Fruit fly (Drosophila melanogaster): ENCODE results near the gene alrm.

The alrm gene

dm6 chr3R:25383400-25383799 is 819 bp upstream of the alrm start, which contains the start of gene CG31437:
Gene CG31437 (plus strand): TSS chr3R:25383700.
- TF ChIP-seq CG32264 (GFP tag; optimal IDR thresholded peaks at IDR 0.05) = no peak
- no peak for TF ChIP-seq Myc (optimal IDR thresholded peaks at IDR 0.05)
- TF ChIP-seq dl (GFP tag; optimal IDR thresholded peaks at IDR 0.05; ENCODE audit: insufficient read depth in 1 of 2, partially characterized antibody in 2 of 2) = no peak
- TF ChIP-seq CrebA (GFP tag; optimal IDR thresholded peaks at IDR 0.05; ENCODE audit: borderline replicate concordance) = no peak
- no peak for TF ChIP-seq Hr78 (GFP tag; optimal IDR thresholded peaks at IDR 0.05)
- no peak for TF ChIP-seq Dif (GFP tag; optimal IDR thresholded peaks at IDR 0.05; ENCODE audit: partially characterized antibody)
- no peak for TF ChIP-seq dmrt93B (GFP tag; optimal IDR thresholded peaks at IDR 0.05)
- TF ChIP-seq br (GFP tag; optimal IDR thresholded peaks at IDR 0.05) = no peak
- TF ChIP-seq Jra (GFP tag; optimal IDR thresholded peaks at IDR 0.05) = no peak
- no peak for TF ChIP-seq ey (GFP tag; optimal IDR thresholded peaks at IDR 0.05)
- TF ChIP-seq Hr83 (GFP tag; optimal IDR thresholded peaks at IDR 0.05; ENCODE audit: poor library complexity, severe bottlenecking) = no peak
- no peak for TF ChIP-seq GATAd (GFP tag; optimal IDR thresholded peaks at IDR 0.05)
- TF ChIP-seq OdsH (GFP tag; optimal IDR thresholded peaks at IDR 0.05) = no peak
- no peak for TF ChIP-seq Dfd (GFP tag; optimal IDR thresholded peaks at IDR 0.05)
- TF ChIP-seq sv (GFP tag; optimal IDR thresholded peaks at IDR 0.05) = no peak
- TF ChIP-seq fru (GFP tag; optimal IDR thresholded peaks at IDR 0.05) = no peak
- TF ChIP-seq Abd-B (GFP tag; optimal IDR thresholded peaks at IDR 0.05) = no peak
- TF ChIP-seq jim (GFP tag; optimal IDR thresholded peaks at IDR 0.05) = no peak

dm6 chr3R:25357985-25358384 is 24.6 kb downstream of the alrm start, which contains the start of gene ND-49L:
Gene ND-49L (plus strand): TSS chr3R:25358285.
- TF ChIP-seq dmrt93B (GFP tag; optimal IDR thresholded peaks at IDR 0.05) (no peak), tai (GFP tag; optimal IDR thresholded peaks at IDR 0.05) (no peak), foxo (GFP tag; optimal IDR thresholded peaks at IDR 0.05) (no peak), woc (GFP tag; optimal IDR thresholded peaks at IDR 0.05) (no peak), usp (GFP tag; optimal IDR thresholded peaks at IDR 0.05) (no peak), sage (GFP tag; optimal IDR thresholded peaks at IDR 0.05) (no peak), HLH106 (tag; optimal IDR thresholded peaks at IDR 0.05) (no peak), jim (GFP tag; optimal IDR thresholded peaks at IDR 0.05) (no peak), Abd-B (GFP tag; optimal IDR thresholded peaks at IDR 0.05) (no peak)

dm6 chr3R:25346899-25347298 is 35.7 kb downstream of the alrm start, which contains the start of gene tobi:
Gene tobi (minus strand): TSS chr3R:25346921.
- TF ChIP-seq OdsH (GFP tag; optimal IDR thresholded peaks at IDR 0.05) = no peak
- TF ChIP-seq Jra (GFP tag; optimal IDR thresholded peaks at IDR 0.05) = no peak
- TF ChIP-seq jim (GFP tag; optimal IDR thresholded peaks at IDR 0.05) = no peak
- no peak for TF ChIP-seq pan (optimal IDR thresholded peaks at IDR 0.05)
- TF ChIP-seq Vsx2 (GFP tag; optimal IDR thresholded peaks at IDR 0.05; ENCODE audit: partially characterized antibody) = no peak
- no peak for TF ChIP-seq br (GFP tag; optimal IDR thresholded peaks at IDR 0.05)
- no peak for TF ChIP-seq brk (GFP tag; optimal IDR thresholded peaks at IDR 0.05)
- TF ChIP-seq sv (GFP tag; optimal IDR thresholded peaks at IDR 0.05) = no peak
- TF ChIP-seq tai (GFP tag; optimal IDR thresholded peaks at IDR 0.05) = no peak
- no peak for TF ChIP-seq Abd-B (GFP tag; optimal IDR thresholded peaks at IDR 0.05)
- TF ChIP-seq usp (GFP tag; optimal IDR thresholded peaks at IDR 0.05) = no peak
- TF ChIP-seq CG32264 (GFP tag; optimal IDR thresholded peaks at IDR 0.05) = no peak
- no peak for TF ChIP-seq ey (GFP tag; optimal IDR thresholded peaks at IDR 0.05)
- no peak for TF ChIP-seq Rel (GFP tag; optimal IDR thresholded peaks at IDR 0.05)
- no peak for TF ChIP-seq Rel (tag; optimal IDR thresholded peaks at IDR 0.05)
- no peak for TF ChIP-seq dl (GFP tag; optimal IDR thresholded peaks at IDR 0.05; ENCODE audit: insufficient read depth in 1 of 2, partially characterized antibody in 2 of 2)
- no peak for TF ChIP-seq woc (GFP tag; optimal IDR thresholded peaks at IDR 0.05)
- TF ChIP-seq rgr (GFP tag; optimal IDR thresholded peaks at IDR 0.05) = no peak

- TF ChIP-seq br (GFP tag; optimal IDR thresholded peaks at IDR 0.05) (no peak), Mio (GFP tag; optimal IDR thresholded peaks at IDR 0.05) (no peak)
Measured at dm6 chr3R:25339952-25340351, 42.6 kb downstream of the alrm start, which contains the start of gene rha. Gene rha (plus strand): TSS chr3R:25340252.

- TF ChIP-seq Hr83 (GFP tag; optimal IDR thresholded peaks at IDR 0.05; ENCODE audit: poor library complexity, severe bottlenecking) (peak; percentile 18), Jra (GFP tag; optimal IDR thresholded peaks at IDR 0.05) (no peak), rgr (GFP tag; optimal IDR thresholded peaks at IDR 0.05) (no peak)
Measured at dm6 chr3R:25335065-25335464, 47.5 kb downstream of the alrm start, which contains the start of the genes CG10669 and CG11902. Gene CG10669 (minus strand): TSS chr3R:25335243. Gene CG11902 (plus strand): TSS chr3R:25335257.
